Fruit fly (Drosophila melanogaster): ENCODE measurements around the gene CG7376.

Gene CG7376

dm6 chr3L:6135174-6135573 lies 38.9 kb upstream of the CG7376 start, which contains the start of gene Lcp65Ag1:
Lcp65Ag1 (minus strand) TSS chr3L:6135274.
- TF ChIP-seq cnc (optimal IDR thresholded peaks at IDR 0.05) (no peak), tj (GFP tag; optimal IDR thresholded peaks at IDR 0.05) (no peak), CG14711 (tag; optimal IDR thresholded peaks at IDR 0.05) (no peak), Crg-1 (GFP tag; optimal IDR thresholded peaks at IDR 0.05) (no peak), pad (GFP tag; optimal IDR thresholded peaks at IDR 0.05) (no peak)

- TF ChIP-seq CG11617 (GFP tag; optimal IDR thresholded peaks at IDR 0.05) (no peak), Mnt (GFP tag; optimal IDR thresholded peaks at IDR 0.05) (no peak), CG14711 (tag; optimal IDR thresholded peaks at IDR 0.05) (no peak), CG33017 (tag; optimal IDR thresholded peaks at IDR 0.05) (no peak), Crg-1 (GFP tag; optimal IDR thresholded peaks at IDR 0.05) (no peak), CG5204 (GFP tag; optimal IDR thresholded peaks at IDR 0.05) (no peak), toe (GFP tag; optimal IDR thresholded peaks at IDR 0.05) (no peak), Hr96 (GFP tag; optimal IDR thresholded peaks at IDR 0.05) (no peak)
These were observed 37.4 kb upstream of the CG7376 start, which contains the start of gene Lcp65Af for dm6 chr3L:6136691-6137090. Lcp65Af (minus strand) TSS chr3L:6136791.

- TF ChIP-seq ovo (GFP tag; optimal IDR thresholded peaks at IDR 0.05): no peak
- no peak for TF ChIP-seq cic (GFP tag; optimal IDR thresholded peaks at IDR 0.05)
- TF ChIP-seq kay (GFP tag; ENCODE audit: borderline replicate concordance): no peak
These were observed 36.0 kb upstream of the CG7376 start, which contains the start of gene Lcp65Ae for dm6 chr3L:6138018-6138417. Lcp65Ae (minus strand) TSS chr3L:6138118.

- TF ChIP-seq tj (GFP tag; optimal IDR thresholded peaks at IDR 0.05) (no peak), Mnt (GFP tag; optimal IDR thresholded peaks at IDR 0.05) (no peak), pad (GFP tag; optimal IDR thresholded peaks at IDR 0.05) (no peak), Crg-1 (GFP tag; optimal IDR thresholded peaks at IDR 0.05) (no peak), CG7045 (GFP tag; optimal IDR thresholded peaks at IDR 0.05) (no peak), Clk (GFP tag; optimal IDR thresholded peaks at IDR 0.05) (no peak), bab1 (GFP tag; optimal IDR thresholded peaks at IDR 0.05) (no peak), toe (GFP tag; optimal IDR thresholded peaks at IDR 0.05) (no peak), CG5204 (GFP tag; optimal IDR thresholded peaks at IDR 0.05) (no peak), CG12768 (GFP tag; optimal IDR thresholded peaks at IDR 0.05) (no peak), CG7101 (tag; optimal IDR thresholded peaks at IDR 0.05) (no peak), CG11617 (GFP tag; optimal IDR thresholded peaks at IDR 0.05) (no peak), kay (GFP tag; ENCODE audit: borderline replicate concordance) (no peak), ovo (GFP tag; optimal IDR thresholded peaks at IDR 0.05) (no peak), cic (GFP tag; optimal IDR thresholded peaks at IDR 0.05) (no peak)
These were observed 35.5 kb upstream of the CG7376 start for dm6 chr3L:6138586-6138985.

- TF ChIP-seq CG14711 (tag; optimal IDR thresholded peaks at IDR 0.05): no peak
- TF ChIP-seq cnc (optimal IDR thresholded peaks at IDR 0.05): no peak
- no peak for TF ChIP-seq CG7101 (tag; optimal IDR thresholded peaks at IDR 0.05)
- no peak for TF ChIP-seq kay (GFP tag; ENCODE audit: borderline replicate concordance)
- TF ChIP-seq CG1620 (GFP tag; optimal IDR thresholded peaks at IDR 0.05): no peak
- no peak for TF ChIP-seq CG12768 (GFP tag; optimal IDR thresholded peaks at IDR 0.05)
- TF ChIP-seq CG33017 (tag; optimal IDR thresholded peaks at IDR 0.05): no peak
- no peak for TF ChIP-seq tj (GFP tag; optimal IDR thresholded peaks at IDR 0.05)
- no peak for TF ChIP-seq cic (GFP tag; optimal IDR thresholded peaks at IDR 0.05)
- no peak for TF ChIP-seq Mnt (GFP tag; optimal IDR thresholded peaks at IDR 0.05)
- no peak for TF ChIP-seq CG5204 (GFP tag; optimal IDR thresholded peaks at IDR 0.05)
These were observed 34.0 kb upstream of the CG7376 start, which contains the start of gene Cpr65Av for dm6 chr3L:6139924-6140574. Cpr65Av (minus strand) TSS chr3L:6139974.

dm6 chr3L:6140771-6141472 lies 33.1 kb upstream of the CG7376 start:
- TF ChIP-seq tj (GFP tag; optimal IDR thresholded peaks at IDR 0.05): no peak
- no peak for TF ChIP-seq Crg-1 (GFP tag; optimal IDR thresholded peaks at IDR 0.05)
- no peak for TF ChIP-seq CG12768 (GFP tag; optimal IDR thresholded peaks at IDR 0.05)
- TF ChIP-seq ovo (GFP tag; optimal IDR thresholded peaks at IDR 0.05): no peak
- no peak for TF ChIP-seq cnc (optimal IDR thresholded peaks at IDR 0.05)
- no peak for TF ChIP-seq CG11617 (GFP tag; optimal IDR thresholded peaks at IDR 0.05)
- TF ChIP-seq pad (GFP tag; optimal IDR thresholded peaks at IDR 0.05): no peak
- no peak for TF ChIP-seq Hr96 (GFP tag; optimal IDR thresholded peaks at IDR 0.05)
- TF ChIP-seq CG14711 (tag; optimal IDR thresholded peaks at IDR 0.05): no peak
- no peak for TF ChIP-seq CG1620 (GFP tag; optimal IDR thresholded peaks at IDR 0.05)
- no peak for TF ChIP-seq toe (GFP tag; optimal IDR thresholded peaks at IDR 0.05)
- TF ChIP-seq kay (GFP tag; ENCODE audit: borderline replicate concordance): no peak
- TF ChIP-seq CG7045 (GFP tag; optimal IDR thresholded peaks at IDR 0.05): no peak

- TF ChIP-seq CG11617 (GFP tag; optimal IDR thresholded peaks at IDR 0.05) (no peak), CG33017 (tag; optimal IDR thresholded peaks at IDR 0.05) (no peak), tj (GFP tag; optimal IDR thresholded peaks at IDR 0.05) (no peak), Clk (GFP tag; optimal IDR thresholded peaks at IDR 0.05) (no peak), Mnt (GFP tag; optimal IDR thresholded peaks at IDR 0.05) (no peak), CG12768 (GFP tag; optimal IDR thresholded peaks at IDR 0.05) (no peak), cic (GFP tag; optimal IDR thresholded peaks at IDR 0.05) (no peak), CG5204 (GFP tag; optimal IDR thresholded peaks at IDR 0.05) (no peak), CG1620 (GFP tag; optimal IDR thresholded peaks at IDR 0.05) (no peak), kay (GFP tag; ENCODE audit: borderline replicate concordance) (no peak), CG7101 (tag; optimal IDR thresholded peaks at IDR 0.05) (no peak)
These were observed 32.5 kb upstream of the CG7376 start for dm6 chr3L:6141538-6141937.

All from whole organism, adult.